Worm (Caenorhabditis elegans) whole organism, L2 larva: ENCODE data around the gene F28C1.3.

Experiments
- C34F6.9 ChIP-seq: fragments of 150-350 bp; optimal IDR thresholded peaks from 2 replicates; lab custom pipeline; 2014; ENCODE audit warnings: missing biosample characterization, missing genetic modification characterization
- F13H6.1 ChIP-seq: sonication (generic microtip); optimal IDR thresholded peaks from 2 replicates; lab custom pipeline; 2016; ENCODE audit warnings: missing genetic modification characterization, missing compliant biosample characterization
- ama-1 ChIP-seq: fragments of 150-350 bp; optimal IDR thresholded peaks from 2 replicates; lab custom pipeline; 2018; ENCODE audit warnings: inconsistent platforms
- ceh-82 ChIP-seq: fragments of 150-350 bp; optimal IDR thresholded peaks from 2 replicates; lab custom pipeline; 2014; ENCODE audit warnings: missing biosample characterization, missing genetic modification characterization
- crh-2 ChIP-seq: sonication (generic microtip); optimal IDR thresholded peaks from 2 replicates; lab custom pipeline; 2017; ENCODE audit warnings: missing biosample characterization, missing genetic modification characterization
- elt-1 ChIP-seq: fragments of 150-350 bp; optimal IDR thresholded peaks from 2 replicates; lab custom pipeline; 2014; ENCODE audit warnings: missing biosample characterization, missing genetic modification characterization
- lsy-2 ChIP-seq, 2 experiments: fragments of 150-350 bp in 1 of 2; sonication (generic microtip) in 1 of 2; optimal IDR thresholded peaks; 2 replicates each; lab custom pipeline; 2014 to 2017; ENCODE audit warnings: missing biosample characterization in 2 of 2, missing genetic modification characterization in 2 of 2
- mab-5 ChIP-seq: fragments of 150-350 bp; optimal IDR thresholded peaks from 2 replicates; lab custom pipeline; 2014; ENCODE audit warnings: missing biosample characterization, missing genetic modification characterization
- nhr-11 ChIP-seq: fragments of 150-350 bp; optimal IDR thresholded peaks from 2 replicates; lab custom pipeline; 2014; ENCODE audit warnings: missing biosample characterization, missing genetic modification characterization
- nhr-129 ChIP-seq: fragments of 150-350 bp; optimal IDR thresholded peaks from 2 replicates; lab custom pipeline; 2014; ENCODE audit warnings: missing biosample characterization, missing genetic modification characterization
- nhr-21 ChIP-seq: fragments of 150-350 bp; optimal IDR thresholded peaks from 2 replicates; lab custom pipeline; 2014; ENCODE audit warnings: missing biosample characterization, missing genetic modification characterization
- nhr-25 ChIP-seq: fragments of 150-350 bp; sonication (generic microtip); optimal IDR thresholded peaks from 3 replicates; lab custom pipeline; 2014; ENCODE audit warnings: missing biosample characterization, missing genetic modification characterization
- sem-4 ChIP-seq: fragments of 150-350 bp; optimal IDR thresholded peaks from 2 replicates; lab custom pipeline; 2014; ENCODE audit warnings: missing biosample characterization, missing genetic modification reagents, missing genetic modification characterization
- sma-9 ChIP-seq, 2 experiments: fragments of 150-350 bp in 1 of 2; sonication (generic microtip) in 1 of 2; optimal IDR thresholded peaks; 2 replicates each; lab custom pipeline; 2014 to 2016; ENCODE audit warnings: missing genetic modification characterization in 2 of 2, mild to moderate bottlenecking in 1 of 2, missing biosample characterization in 1 of 2, missing compliant biosample characterization in 1 of 2, missing genetic modification reagents in 1 of 2, moderate library complexity in 1 of 2
- unc-39 ChIP-seq: fragments of 150-350 bp; optimal IDR thresholded peaks from 2 replicates; lab custom pipeline; 2014; ENCODE audit warnings: missing biosample characterization, missing genetic modification characterization
- ztf-11 ChIP-seq: sonication (generic microtip); optimal IDR thresholded peaks from 2 replicates; lab custom pipeline; 2017; ENCODE audit warnings: missing biosample characterization, missing genetic modification characterization
- ztf-4 ChIP-seq: fragments of 150-350 bp; optimal IDR thresholded peaks from 2 replicates; lab custom pipeline; 2014; ENCODE audit warnings: missing biosample characterization, missing genetic modification characterization

The F28C1.3 gene

DNA sequence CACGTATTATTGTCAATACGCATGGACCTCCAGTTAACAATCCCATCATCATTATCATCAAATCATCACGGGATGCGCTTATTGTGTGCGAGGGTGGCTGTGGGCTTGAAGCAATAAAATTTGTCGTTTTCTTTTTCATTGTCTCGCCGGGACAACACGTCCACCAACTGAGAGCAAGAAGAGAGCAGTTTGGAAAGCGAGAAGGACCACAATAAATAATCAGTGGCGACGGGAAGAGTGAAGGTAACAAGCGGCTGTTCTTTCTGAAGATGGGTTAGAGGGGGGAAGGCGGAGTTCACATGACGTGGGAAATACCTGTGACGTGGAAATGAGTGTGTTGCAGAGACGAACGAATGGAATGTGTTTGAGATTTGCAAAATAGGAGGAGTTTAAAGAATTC, 50.3 kb downstream of the F28C1.3 start:
- peak; percentile 77 for TF ChIP-seq sma-9 (GFP tag; optimal IDR thresholded peaks at IDR 0.05; lab: Kevin White, UChicago)
- no peak for TF ChIP-seq sma-9 (tag; optimal IDR thresholded peaks at IDR 0.05; lab: Kevin White, UChicago)
- no peak for TF ChIP-seq ztf-11 (tag; lab: Kevin White, UChicago)
- TF ChIP-seq lsy-2 (tag; optimal IDR thresholded peaks at IDR 0.05; lab: Kevin White, UChicago), result peak in 1 of 2 experiments; percentile 56
- no peak for TF ChIP-seq unc-39 (tag; lab: Kevin White, UChicago)
- no peak for TF ChIP-seq elt-1 (tag; lab: Kevin White, UChicago)
- TF ChIP-seq nhr-21 (tag; lab: Kevin White, UChicago), result no peak
- TF ChIP-seq crh-2 (tag; lab: Kevin White, UChicago), result peak; percentile 65
- TF ChIP-seq ceh-82 (tag; lab: Kevin White, UChicago), result no peak
- peak; percentile 71 for TF ChIP-seq nhr-129 (tag; lab: Kevin White, UChicago)
- no peak for TF ChIP-seq nhr-11
- peak; percentile 74 for TF ChIP-seq mab-5
- TF ChIP-seq sem-4 (tag; lab: Kevin White, UChicago), result no peak
- no peak for TF ChIP-seq nhr-25 (tag; lab: Kevin White, UChicago)
- peak; percentile 88 for TF ChIP-seq F13H6.1
- TF ChIP-seq ama-1, result no peak
- TF ChIP-seq ztf-4 (tag; lab: Kevin White, UChicago), result peak; percentile 40
- peak; percentile 21 for TF ChIP-seq C34F6.9
